Worm (Caenorhabditis elegans) whole organism, L4 larva: ENCODE data around the gene F49H6.15.
A peak's percentile ranks its signal among the peaks of the same experiment; 100 is the strongest.

Experiments
- F10B5.3 ChIP-seq: sonication (generic microtip); optimal IDR thresholded peaks from 2 replicates; lab custom pipeline; 2016; ENCODE audit warnings: mild to moderate bottlenecking, missing genetic modification characterization, missing compliant biosample characterization
- ama-1 ChIP-seq: fragments of 150-350 bp; optimal IDR thresholded peaks from 2 replicates; lab custom pipeline; 2014; ENCODE audit warnings: inconsistent platforms, mixed read lengths
- dpl-1 ChIP-seq: fragments of 150-350 bp; optimal IDR thresholded peaks from 2 replicates; lab custom pipeline; 2014; ENCODE audit warnings: missing biosample characterization, missing genetic modification reagents, missing genetic modification characterization
- hlh-30 ChIP-seq: sonication (generic microtip); optimal IDR thresholded peaks from 2 replicates; lab custom pipeline; 2017; ENCODE audit warnings: antibody characterized with exemption, mild to moderate bottlenecking, missing genetic modification characterization, missing compliant biosample characterization; ENCODE audit not compliant: insufficient read depth
- lin-38 ChIP-seq: fragments of 200-800 bp; sonication (Bioruptor generic); IDR thresholded peaks from 2 replicates; pipeline ENCODE4 v1.3.6; 2022; ENCODE audit warnings: missing genetic modification reagents, missing genetic modification characterization, missing compliant biosample characterization
- lin-39 ChIP-seq: fragments of 150-350 bp; optimal IDR thresholded peaks from 2 replicates; lab custom pipeline; 2014; ENCODE audit warnings: missing biosample characterization, missing genetic modification reagents, missing genetic modification characterization
- nhr-10 ChIP-seq: fragments of 150-350 bp; optimal IDR thresholded peaks from 2 replicates; lab custom pipeline; 2014; ENCODE audit warnings: missing biosample characterization, missing genetic modification characterization
- nhr-42 ChIP-seq: fragments of 200-800 bp; sonication (Bioruptor generic); IDR thresholded peaks from 2 replicates; pipeline ENCODE4 v1.3.6; 2022; ENCODE audit warnings: missing genetic modification characterization, missing compliant biosample characterization
- pha-4 ChIP-seq, 2 experiments: fragments of 150-350 bp in 1 of 2; fragments of 200-800 bp in 1 of 2; sonication (Bioruptor generic) in 1 of 2; IDR thresholded peaks in 1 of 2; optimal IDR thresholded peaks in 1 of 2; 2 replicates each; pipeline versions ENCODE4 v1.3.6 to Lab custom; 2014 to 2022; ENCODE audit warnings: missing genetic modification characterization in 2 of 2, missing genetic modification reagents in 2 of 2, missing biosample characterization in 1 of 2, missing compliant biosample characterization in 1 of 2
- spr-3 ChIP-seq: fragments of 200-800 bp; sonication (Bioruptor generic); optimal IDR thresholded peaks from 2 replicates; lab custom pipeline; 2018; ENCODE audit warnings: mild to moderate bottlenecking, missing genetic modification characterization, missing compliant biosample characterization
- unc-62 ChIP-seq, 3 experiments: fragments of 150-350 bp in 1 of 3; sonication (generic microtip); optimal IDR thresholded peaks in 2 of 3; peaks in 1 of 3; 1 replicate in 1 of 3; 2 replicates in 2 of 3; lab custom pipeline; 2014 to 2017; ENCODE audit warnings: missing biosample characterization in 3 of 3, missing genetic modification characterization in 3 of 3, missing genetic modification reagents in 3 of 3, missing genotype in 1 of 3

- TF ChIP-seq F10B5.3 (tag; lab: Kevin White, UChicago) (no peak), nhr-42 (GFP tag; lab: Robert Waterston, UW) (no peak), lin-39 (no peak), nhr-10 (tag; lab: Kevin White, UChicago) (no peak), lin-38 (GFP tag; lab: Robert Waterston, UW) (no peak), dpl-1 (no peak), hlh-30 (tag; lab: Kevin White, UChicago) (no peak), pha-4 (GFP tag; IDR thresholded peaks at IDR 0.05; lab: Robert Waterston, UW) (no peak), pha-4 (tag; optimal IDR thresholded peaks at IDR 0.05; lab: Kevin White, UChicago) (no peak), ama-1 (lab: Kevin White, UChicago) (no peak), unc-62 (GFP tag; optimal IDR thresholded peaks at IDR 0.05 in 1 of 2; lab: Kevin White, UChicago) (peak in 1 of 2 experiments; percentile 11), unc-62 (tag; optimal IDR thresholded peaks at IDR 0.05; lab: Kevin White, UChicago) (no peak), spr-3 (GFP tag; lab: Kevin White, UChicago) (no peak)
Observed at ce11 chrV:17014050-17014449, 12.1 kb downstream of the F49H6.15 start, which contains the start of gene clc-13.
